Fruit fly (Drosophila melanogaster) whole organism, pupa: ENCODE measurements around the gene Nemp.

Experiments used
- CG10348 ChIP-seq: fragments of 200-800 bp; sonication (Bioruptor generic); IDR thresholded peaks from 2 replicates; pipeline ENCODE4 v1.3.6; 2022; ENCODE audit warnings: missing biosample characterization, missing genetic modification characterization
- CG12605 ChIP-seq: fragments of 200-800 bp; sonication (Bioruptor generic); IDR thresholded peaks from 2 replicates; pipeline ENCODE4 v1.3.6; 2022; ENCODE audit warnings: missing biosample characterization, missing genetic modification characterization
- CG13204 ChIP-seq: fragments of 200-800 bp; sonication (Bioruptor generic); optimal IDR thresholded peaks from 2 replicates; lab custom pipeline; 2018; ENCODE audit warnings: missing biosample characterization, mild to moderate bottlenecking, missing genetic modification characterization, moderate library complexity
- CG14655 ChIP-seq: fragments of 200-800 bp; sonication (Bioruptor generic); optimal IDR thresholded peaks from 3 replicates; lab custom pipeline; 2017; ENCODE audit warnings: mild to moderate bottlenecking, missing biosample characterization, missing genetic modification reagents, missing genetic modification characterization
- CG15710 ChIP-seq: fragments of 200-800 bp; sonication (Bioruptor generic); optimal IDR thresholded peaks from 2 replicates; lab custom pipeline; 2018; ENCODE audit warnings: missing biosample characterization, mild to moderate bottlenecking, missing genetic modification characterization, moderate library complexity
- CG17806 ChIP-seq: fragments of 200-800 bp; sonication (Bioruptor generic); optimal IDR thresholded peaks from 2 replicates; lab custom pipeline; 2018; ENCODE audit warnings: missing biosample characterization, mild to moderate bottlenecking, missing genetic modification characterization, moderate library complexity
- CG32121 ChIP-seq: fragments of 200-800 bp; sonication (Bioruptor generic); IDR thresholded peaks from 2 replicates; pipeline ENCODE4 v1.3.6; 2022; ENCODE audit warnings: missing biosample characterization, missing genetic modification characterization
- CG34367 ChIP-seq: fragments of 200-800 bp; sonication (Bioruptor generic); optimal IDR thresholded peaks from 2 replicates; lab custom pipeline; 2018; ENCODE audit warnings: missing biosample characterization, mild to moderate bottlenecking, missing genetic modification characterization
- CG4496 ChIP-seq: fragments of 200-800 bp; sonication (Bioruptor generic); IDR thresholded peaks from 3 replicates; pipeline ENCODE4 v1.3.6; 2022; ENCODE audit warnings: missing biosample characterization, missing genetic modification characterization
- CG8159 ChIP-seq: fragments of 200-800 bp; sonication (Bioruptor generic); optimal IDR thresholded peaks from 3 replicates; lab custom pipeline; 2018; ENCODE audit warnings: missing biosample characterization, mild to moderate bottlenecking, missing genetic modification characterization, moderate library complexity
- CG8301 ChIP-seq: fragments of 200-800 bp; sonication (Bioruptor generic); optimal IDR thresholded peaks from 2 replicates; lab custom pipeline; 2018; ENCODE audit warnings: missing biosample characterization, mild to moderate bottlenecking, missing genetic modification characterization
- CG9948 ChIP-seq: fragments of 200-800 bp; sonication (Bioruptor generic); optimal IDR thresholded peaks from 2 replicates; lab custom pipeline; 2018; ENCODE audit warnings: missing biosample characterization, mild to moderate bottlenecking, missing genetic modification characterization, moderate library complexity
- D1 ChIP-seq: fragments of 200-800 bp; sonication (Bioruptor generic); optimal IDR thresholded peaks from 2 replicates; lab custom pipeline; 2018; ENCODE audit warnings: missing biosample characterization, mild to moderate bottlenecking, missing genetic modification characterization, moderate library complexity
- EcR ChIP-seq: fragments of 200-800 bp; sonication (Bioruptor generic); optimal IDR thresholded peaks from 3 replicates; lab custom pipeline; 2019; ENCODE audit warnings: missing biosample characterization, missing genetic modification characterization, mild to moderate bottlenecking, moderate library complexity, missing genetic modification reagents
- Ets98B ChIP-seq: fragments of 200-800 bp; sonication (Bioruptor generic); IDR thresholded peaks from 2 replicates; pipeline ENCODE4 v1.3.6; 2022; ENCODE audit warnings: missing biosample characterization, missing genetic modification characterization
- Pif1A ChIP-seq: fragments of 200-800 bp; sonication (Bioruptor generic); optimal IDR thresholded peaks from 3 replicates; lab custom pipeline; 2016; ENCODE audit warnings: missing biosample characterization, missing genetic modification characterization
- Pif1B ChIP-seq: fragments of 200-800 bp; sonication (Bioruptor generic); optimal IDR thresholded peaks from 3 replicates; lab custom pipeline; 2016; ENCODE audit warnings: missing biosample characterization, missing genetic modification characterization
- Snoo ChIP-seq: fragments of 200-800 bp; sonication (Bioruptor generic); optimal IDR thresholded peaks from 3 replicates; lab custom pipeline; 2017; ENCODE audit warnings: missing biosample characterization, mild to moderate bottlenecking, missing genetic modification characterization, inconsistent platforms
- fd96Ca ChIP-seq: fragments of 200-800 bp; sonication (Bioruptor generic); IDR thresholded peaks from 3 replicates; pipeline ENCODE4 v1.3.6; 2022; ENCODE audit warnings: missing biosample characterization, missing genetic modification characterization
- gl ChIP-seq: fragments of 200-800 bp; sonication (Bioruptor generic); optimal IDR thresholded peaks from 2 replicates; lab custom pipeline; 2018; ENCODE audit warnings: missing biosample characterization, mild to moderate bottlenecking, missing genetic modification characterization
- rn ChIP-seq: fragments of 200-800 bp; sonication (Bioruptor generic); IDR thresholded peaks from 2 replicates; pipeline ENCODE4 v1.3.6; 2022; ENCODE audit warnings: missing biosample characterization, missing genetic modification characterization

The Nemp gene

DNA sequence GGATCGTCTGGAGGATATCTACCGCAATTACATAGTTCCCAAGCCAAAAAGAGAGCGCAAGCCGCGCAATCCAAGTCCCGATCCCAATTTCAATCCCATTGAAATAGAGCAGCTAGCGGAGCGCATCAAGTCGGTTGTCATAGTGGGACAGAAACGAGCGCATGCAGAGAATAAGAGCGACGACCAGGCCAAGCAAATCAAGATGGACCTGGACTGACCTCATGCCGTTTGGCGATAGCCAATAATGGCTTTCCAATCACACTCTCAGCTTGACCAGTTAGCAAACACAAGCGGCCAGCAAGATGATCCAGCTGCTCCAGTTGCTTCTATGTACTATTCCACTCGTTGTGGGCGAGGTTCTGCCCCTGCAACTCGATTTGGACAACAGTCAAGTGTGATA lies 3.2 kb downstream of the Nemp start:
- no peak for TF ChIP-seq CG15710 (tag; lab: Kevin White, UChicago)
- no peak for TF ChIP-seq CG12605 (GFP tag; lab: Robert Waterston, UW)
- TF ChIP-seq CG34367, result no peak
- TF ChIP-seq Snoo (tag; lab: Kevin White, UChicago), result no peak
- no peak for TF ChIP-seq CG9948 (tag; lab: Kevin White, UChicago)
- no peak for TF ChIP-seq gl (tag; lab: Kevin White, UChicago)

DNA sequence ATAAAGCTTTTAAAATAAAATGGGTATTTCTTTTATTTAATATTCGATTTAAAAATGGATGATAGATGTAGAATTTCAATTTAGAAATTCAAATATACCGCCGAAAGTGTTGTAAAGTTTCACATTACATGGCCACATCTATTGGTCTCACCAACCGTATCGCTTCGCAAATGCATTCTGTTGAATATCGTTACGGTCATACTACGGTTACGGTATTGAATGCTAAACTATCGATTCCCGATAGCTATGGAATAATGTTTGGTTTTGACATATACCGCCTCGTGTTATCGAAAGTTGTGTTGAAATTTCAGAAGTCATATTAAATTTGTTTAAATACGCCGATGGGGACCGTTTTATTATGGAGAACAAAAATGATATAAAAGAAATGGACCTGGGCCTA lies 3.7 kb downstream of the Nemp start, which contains the start of the genes CG32573 and CG42512:
Gene CG32573, plus strand, starts transcription at position 279 of the 400 bp plus-strand sequence.
Gene CG42512, plus strand, starts transcription at position 279 of the 400 bp plus-strand sequence.
- TF ChIP-seq CG13204 (GFP tag; lab: Kevin White, UChicago) (no peak), Ets98B (no peak), CG17806 (tag; lab: Kevin White, UChicago) (no peak), D1 (no peak), CG12605 (GFP tag; lab: Robert Waterston, UW) (no peak), Snoo (tag; lab: Kevin White, UChicago) (no peak), CG10348 (no peak), CG8159 (tag; lab: Kevin White, UChicago) (no peak), CG15710 (tag; lab: Kevin White, UChicago) (no peak), EcR (GFP tag; lab: Kevin White, UChicago) (no peak), rn (GFP tag; lab: Robert Waterston, UW) (no peak), fd96Ca (GFP tag; lab: Robert Waterston, UW) (no peak), CG8301 (tag; lab: Kevin White, UChicago) (no peak)

DNA sequence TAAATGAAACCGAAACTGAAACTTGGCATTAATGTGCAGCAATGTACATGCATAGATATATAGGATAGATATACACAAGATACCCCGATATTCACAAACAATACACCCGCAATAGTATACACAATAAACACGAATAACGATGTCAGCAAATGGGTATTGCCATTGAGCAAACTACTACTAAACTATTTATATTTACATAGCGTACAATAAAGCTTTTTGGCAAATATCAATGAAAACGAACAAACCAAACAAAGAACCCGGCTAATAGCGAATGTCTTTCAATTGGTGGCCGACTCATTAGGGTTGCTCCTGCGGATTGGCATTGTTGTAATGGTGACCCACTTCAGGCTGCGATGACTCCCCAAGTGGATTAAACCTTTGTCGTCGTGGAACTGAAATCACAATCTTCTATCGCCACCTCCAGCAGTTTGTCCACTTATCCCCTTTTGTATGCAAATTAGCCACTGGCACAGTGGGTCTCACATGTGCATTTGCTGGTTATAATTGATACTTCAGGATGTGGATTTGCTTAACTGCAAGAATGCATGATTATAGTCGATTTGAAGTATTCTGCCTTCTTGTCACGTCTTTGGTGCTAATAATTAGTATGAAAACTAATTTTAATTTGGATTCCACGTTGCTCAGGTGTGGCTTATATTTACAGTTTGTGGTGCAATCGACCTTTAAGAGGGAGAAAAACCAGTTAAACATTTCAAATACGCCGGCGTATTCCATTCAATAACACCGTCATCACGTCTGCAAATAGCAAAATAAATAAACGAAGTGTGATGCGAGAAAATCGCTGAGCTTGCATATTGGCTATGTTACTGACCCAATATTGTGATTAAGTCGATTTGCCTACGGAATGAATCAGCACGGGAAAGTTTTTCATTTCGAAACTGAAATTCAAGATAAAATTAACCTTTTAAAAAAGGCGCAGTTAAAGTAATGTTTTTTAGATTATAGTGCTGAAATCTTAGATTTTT lies 4.4 kb downstream of the Nemp start:
- no peak for TF ChIP-seq CG10348
- no peak for TF ChIP-seq CG14655 (GFP tag; lab: Kevin White, UChicago)
- no peak for TF ChIP-seq CG8159 (tag; lab: Kevin White, UChicago)
- no peak for TF ChIP-seq CG9948 (tag; lab: Kevin White, UChicago)
- TF ChIP-seq CG15710 (tag; lab: Kevin White, UChicago), result no peak
- no peak for TF ChIP-seq EcR (GFP tag; lab: Kevin White, UChicago)
- TF ChIP-seq Pif1B, result peak; percentile 60
- 0 out of 2 replicates have a peak, but pooled peaks have one; percentile 7 for TF ChIP-seq CG32121 (GFP tag; lab: Robert Waterston, UW)
- TF ChIP-seq D1, result no peak
- no peak for TF ChIP-seq CG8301 (tag; lab: Kevin White, UChicago)
- no peak for TF ChIP-seq rn (GFP tag; lab: Robert Waterston, UW)
- no peak for TF ChIP-seq CG34367
- no peak for TF ChIP-seq gl (tag; lab: Kevin White, UChicago)
- peak; percentile 58 for TF ChIP-seq Snoo (tag; lab: Kevin White, UChicago)
- peak; percentile 61; the same call in 2 of the 3 replicates for TF ChIP-seq CG4496
- TF ChIP-seq fd96Ca (GFP tag; lab: Robert Waterston, UW), result peak; percentile 82
- TF ChIP-seq CG17806 (tag; lab: Kevin White, UChicago), result no peak
- peak; percentile 81 for TF ChIP-seq Ets98B
- peak; percentile 74 for TF ChIP-seq Pif1A
- TF ChIP-seq, all 21 proteins: peak for 7

DNA sequence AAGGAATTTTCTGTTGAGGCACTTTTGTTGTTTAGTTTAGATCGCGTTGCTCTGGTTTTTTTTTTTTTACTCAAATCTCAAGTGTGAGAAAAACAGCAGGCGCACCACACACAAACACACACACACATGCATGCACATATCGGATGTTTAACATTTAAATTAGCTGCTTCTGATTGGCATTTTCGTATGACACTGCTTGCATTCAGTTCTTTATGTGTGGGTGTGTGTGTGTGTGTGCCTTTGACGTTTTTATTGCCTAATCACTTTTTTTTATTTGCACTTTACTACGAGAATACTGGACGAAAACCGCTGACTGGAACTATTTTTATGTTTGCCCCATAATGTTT lies 6.4 kb downstream of the Nemp start:
- TF ChIP-seq CG4496 (no peak), CG32121 (GFP tag; lab: Robert Waterston, UW) (0 out of 2 replicates have a peak, but pooled peaks have one; percentile 14)

DNA sequence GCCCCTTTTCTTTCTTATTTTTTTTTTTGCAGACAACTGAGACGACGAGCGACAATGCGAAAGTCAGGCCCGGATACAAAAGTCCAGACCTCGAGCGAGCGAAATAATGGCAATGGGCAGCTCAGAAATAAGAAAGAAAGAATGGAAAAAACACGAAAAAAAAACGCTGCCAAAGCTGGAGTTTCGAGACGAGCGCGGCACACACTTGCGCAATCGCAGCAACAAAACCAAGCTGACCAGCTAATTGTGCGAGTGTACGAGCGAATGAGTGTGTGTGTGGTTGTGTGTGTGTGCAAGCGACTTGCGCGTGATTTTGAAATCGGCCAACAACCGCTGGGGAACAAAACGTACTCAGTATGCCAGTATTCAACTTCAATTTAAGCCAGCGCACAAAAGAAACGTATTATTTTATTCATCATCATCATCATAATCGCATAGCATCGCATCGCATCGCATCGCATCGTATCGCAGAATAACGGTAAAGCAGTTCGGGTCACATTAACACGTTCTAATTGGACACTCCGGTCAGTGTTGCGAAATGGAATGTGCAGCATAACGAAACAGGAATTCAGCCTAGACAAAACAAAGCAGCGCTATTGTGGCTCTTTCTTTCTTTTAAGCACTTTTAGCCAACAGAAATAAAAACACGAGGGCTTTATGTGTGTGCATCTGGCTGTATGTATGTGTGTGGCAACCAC lies 6.9 kb downstream of the Nemp start:
- TF ChIP-seq Pif1A (no peak), CG34367 (no peak), CG4496 (no peak), EcR (GFP tag; lab: Kevin White, UChicago) (peak; percentile 72), Pif1B (peak; percentile 26), CG10348 (no peak), CG15710 (tag; lab: Kevin White, UChicago) (no peak), CG12605 (GFP tag; lab: Robert Waterston, UW) (peak; percentile 17; the same call in 1 of the 2 replicates), CG9948 (tag; lab: Kevin White, UChicago) (no peak), D1 (no peak), CG13204 (GFP tag; lab: Kevin White, UChicago) (peak; percentile 61), fd96Ca (GFP tag; lab: Robert Waterston, UW) (no peak), CG14655 (GFP tag; lab: Kevin White, UChicago) (no peak), gl (tag; lab: Kevin White, UChicago) (peak; percentile 7), rn (GFP tag; lab: Robert Waterston, UW) (no peak), CG32121 (GFP tag; lab: Robert Waterston, UW) (no peak), CG8301 (tag; lab: Kevin White, UChicago) (no peak), Ets98B (peak; percentile 9; the same call in 1 of the 2 replicates), CG8159 (tag; lab: Kevin White, UChicago) (no peak), CG17806 (tag; lab: Kevin White, UChicago) (no peak)
